Fruit fly (Drosophila melanogaster) whole organism, embryonic: ENCODE data around the gene Son.

Source experiments
- CG1024 ChIP-seq: fragments of 200-800 bp; sonication (Bioruptor generic); IDR thresholded peaks from 2 replicates; pipeline ENCODE4 v1.3.6; 2022; ENCODE audit warnings: missing biosample characterization, missing genetic modification characterization
- CG12299 ChIP-seq: fragments of 200-800 bp; sonication (Bioruptor generic); optimal IDR thresholded peaks from 2 replicates; lab custom pipeline; 2018; ENCODE audit warnings: missing biosample characterization, mild to moderate bottlenecking, missing genetic modification characterization
- CG12942 ChIP-seq: fragments of 200-800 bp; sonication (Bioruptor generic); optimal IDR thresholded peaks from 3 replicates; lab custom pipeline; 2016; ENCODE audit warnings: missing biosample characterization, missing genetic modification characterization
- CG13624 ChIP-seq: fragments of 200-800 bp; sonication (Bioruptor generic); optimal IDR thresholded peaks from 2 replicates; lab custom pipeline; 2016; ENCODE audit warnings: missing biosample characterization, missing genetic modification characterization
- CG14014 ChIP-seq: fragments of 200-800 bp; sonication (Bioruptor generic); IDR thresholded peaks from 2 replicates; pipeline ENCODE4 v1.3.6; 2022; ENCODE audit warnings: missing biosample characterization, missing genetic modification characterization
- CG15269 ChIP-seq: fragments of 200-800 bp; sonication (Bioruptor generic); optimal IDR thresholded peaks from 2 replicates; lab custom pipeline; 2018; ENCODE audit warnings: missing biosample characterization, mild to moderate bottlenecking, missing genetic modification characterization, moderate library complexity
- CG17568 ChIP-seq: fragments of 200-800 bp; sonication (Bioruptor generic); optimal IDR thresholded peaks from 2 replicates; lab custom pipeline; 2018; ENCODE audit warnings: missing biosample characterization, mild to moderate bottlenecking, missing genetic modification characterization, moderate library complexity
- CG18262 ChIP-seq: fragments of 200-800 bp; optimal IDR thresholded peaks from 3 replicates; lab custom pipeline; 2019; ENCODE audit warnings: missing biosample characterization, mild to moderate bottlenecking, missing genetic modification characterization, moderate library complexity
- CG18619 ChIP-seq: fragments of 200-800 bp; sonication (Bioruptor generic); optimal IDR thresholded peaks from 3 replicates; lab custom pipeline; 2017; ENCODE audit warnings: missing biosample characterization, mild to moderate bottlenecking, missing genetic modification characterization
- CG2120 ChIP-seq: fragments of 200-800 bp; sonication (Bioruptor generic); optimal IDR thresholded peaks from 3 replicates; lab custom pipeline; 2016; ENCODE audit warnings: missing biosample characterization, missing genetic modification characterization
- CG4328 ChIP-seq: fragments of 200-800 bp; sonication (Bioruptor generic); optimal IDR thresholded peaks from 3 replicates; lab custom pipeline; 2017; ENCODE audit warnings: missing biosample characterization, missing genetic modification reagents, missing genetic modification characterization
- CG4404 ChIP-seq: fragments of 200-800 bp; sonication (Bioruptor generic); IDR thresholded peaks from 2 replicates; pipeline ENCODE4 v1.3.6; 2022; ENCODE audit warnings: missing biosample characterization, missing genetic modification characterization
- CG4854 ChIP-seq: fragments of 200-800 bp; sonication (Bioruptor generic); optimal IDR thresholded peaks from 2 replicates; lab custom pipeline; 2016; ENCODE audit warnings: missing biosample characterization, missing genetic modification characterization, inconsistent platforms
- CG6791 ChIP-seq: fragments of 200-800 bp; sonication (Bioruptor generic); IDR thresholded peaks from 3 replicates; pipeline ENCODE4 v1.3.6; 2022; ENCODE audit warnings: missing biosample characterization, missing genetic modification characterization; ENCODE audit not compliant: partially characterized antibody
- CG8924 ChIP-seq: fragments of 200-800 bp; optimal IDR thresholded peaks from 3 replicates; lab custom pipeline; 2019; ENCODE audit warnings: missing biosample characterization, mild to moderate bottlenecking, missing genetic modification characterization, moderate library complexity
- CG9932 ChIP-seq: fragments of 200-800 bp; sonication (Bioruptor generic); IDR thresholded peaks from 2 replicates; pipeline ENCODE4 v1.3.6; 2022; ENCODE audit warnings: missing biosample characterization, missing genetic modification characterization
- Drgx ChIP-seq: fragments of 200-800 bp; sonication (Bioruptor generic); IDR thresholded peaks from 2 replicates; pipeline ENCODE4 v1.3.6; 2022; ENCODE audit warnings: missing biosample characterization, missing genetic modification characterization
- Fer3 ChIP-seq: fragments of 200-800 bp; sonication (Bioruptor generic); optimal IDR thresholded peaks from 2 replicates; lab custom pipeline; 2018; ENCODE audit warnings: missing biosample characterization, mild to moderate bottlenecking, missing genetic modification characterization, moderate library complexity
- Gug ChIP-seq: fragments of 200-800 bp; sonication (Bioruptor generic); IDR thresholded peaks from 4 replicates; pipeline ENCODE4 v1.3.6; 2022; ENCODE audit warnings: missing biosample characterization, missing genetic modification characterization
- Hey ChIP-seq: fragments of 200-800 bp; sonication (Bioruptor generic); optimal IDR thresholded peaks from 3 replicates; lab custom pipeline; 2018; ENCODE audit warnings: missing biosample characterization, mild to moderate bottlenecking, missing genetic modification characterization
- Myb ChIP-seq: fragments of 200-800 bp; sonication (Bioruptor generic); optimal IDR thresholded peaks from 2 replicates; lab custom pipeline; 2016; ENCODE audit warnings: missing biosample characterization, missing genetic modification characterization
- Nf-YA ChIP-seq: fragments of 200-800 bp; sonication (Bioruptor generic); IDR thresholded peaks from 2 replicates; pipeline ENCODE4 v1.3.6; 2022; ENCODE audit warnings: missing biosample characterization, missing genetic modification characterization
- PHDP ChIP-seq: fragments of 200-800 bp; sonication (Bioruptor generic); optimal IDR thresholded peaks from 3 replicates; lab custom pipeline; 2018; ENCODE audit warnings: missing biosample characterization, mild to moderate bottlenecking, missing genetic modification characterization, moderate library complexity
- Rfx ChIP-seq: fragments of 200-800 bp; sonication (Bioruptor generic); IDR thresholded peaks from 2 replicates; pipeline ENCODE4 v1.3.6; 2022; ENCODE audit warnings: missing biosample characterization, missing genetic modification characterization
- Sox102F ChIP-seq: fragments of 200-800 bp; sonication (Bioruptor generic); optimal IDR thresholded peaks from 2 replicates; lab custom pipeline; 2018; ENCODE audit warnings: missing biosample characterization, mild to moderate bottlenecking, missing genetic modification characterization, moderate library complexity
- Xbp1 ChIP-seq: fragments of 200-800 bp; sonication (Bioruptor generic); optimal IDR thresholded peaks from 3 replicates; lab custom pipeline; 2016; ENCODE audit warnings: missing biosample characterization, mild to moderate bottlenecking, missing genetic modification characterization
- az2 ChIP-seq: fragments of 200-800 bp; sonication (Bioruptor generic); optimal IDR thresholded peaks from 3 replicates; lab custom pipeline; 2016; ENCODE audit warnings: missing biosample characterization, missing genetic modification characterization
- bab2 ChIP-seq: fragments of 200-800 bp; sonication (Bioruptor generic); optimal IDR thresholded peaks from 2 replicates; lab custom pipeline; 2016; ENCODE audit warnings: missing biosample characterization, missing genetic modification characterization
- caup ChIP-seq: fragments of 200-800 bp; sonication (Bioruptor generic); optimal IDR thresholded peaks from 3 replicates; lab custom pipeline; 2017; ENCODE audit warnings: missing biosample characterization, mild to moderate bottlenecking, missing genetic modification characterization, moderate library complexity; ENCODE audit not compliant: severe bottlenecking
- chm ChIP-seq: fragments of 200-800 bp; sonication (Bioruptor generic); IDR thresholded peaks from 2 replicates; pipeline ENCODE4 v1.3.6; 2022; ENCODE audit warnings: missing biosample characterization, missing genetic modification characterization
- croc ChIP-seq: fragments of 200-800 bp; sonication (Bioruptor generic); conservative IDR thresholded peaks from 3 replicates; pipeline ENCODE4 v1.3.6; 2022; ENCODE audit warnings: missing biosample characterization, missing genetic modification characterization
- crp ChIP-seq, 2 experiments: fragments of 200-800 bp; sonication (Bioruptor generic); optimal IDR thresholded peaks; 2 replicates in 1 of 2; 3 replicates in 1 of 2; lab custom pipeline; 2017; ENCODE audit warnings: missing biosample characterization in 2 of 2, missing genetic modification characterization in 2 of 2, mild to moderate bottlenecking in 1 of 2, moderate library complexity in 1 of 2
- dm ChIP-seq: fragments of 200-800 bp; sonication (Bioruptor generic); optimal IDR thresholded peaks from 3 replicates; lab custom pipeline; 2016; ENCODE audit warnings: missing biosample characterization, missing genetic modification characterization
- dysf ChIP-seq: fragments of 200-800 bp; sonication (Bioruptor generic); IDR thresholded peaks from 3 replicates; pipeline ENCODE4 v1.3.6; 2022; ENCODE audit warnings: missing biosample characterization, missing genetic modification characterization
- fru ChIP-seq: fragments of >200 bp; optimal IDR thresholded peaks from 2 replicates; lab custom pipeline; 2017
- gce ChIP-seq: fragments of 200-800 bp; sonication (Bioruptor generic); IDR thresholded peaks from 3 replicates; pipeline ENCODE4 v1.3.6; 2022; ENCODE audit warnings: missing biosample characterization, missing genetic modification characterization
- gcm ChIP-seq: fragments of 200-800 bp; sonication (Bioruptor generic); optimal IDR thresholded peaks from 2 replicates; lab custom pipeline; 2019; ENCODE audit warnings: missing biosample characterization, mild to moderate bottlenecking, missing genetic modification characterization, moderate library complexity
- her ChIP-seq: fragments of 200-800 bp; sonication (Bioruptor generic); optimal IDR thresholded peaks from 2 replicates; lab custom pipeline; 2016; ENCODE audit warnings: missing biosample characterization, missing genetic modification characterization
- hkb ChIP-seq, 2 experiments: fragments of 200-800 bp in 1 of 2; fragments of >200 bp in 1 of 2; sonication (Bioruptor generic) in 1 of 2; IDR thresholded peaks in 1 of 2; optimal IDR thresholded peaks in 1 of 2; 2 replicates each; pipeline versions ENCODE4 v1.3.6 to Lab custom; 2017 to 2022; ENCODE audit warnings: missing biosample characterization in 1 of 2, missing genetic modification characterization in 1 of 2
- lab ChIP-seq: fragments of 200-800 bp; sonication (Bioruptor generic); optimal IDR thresholded peaks from 3 replicates; lab custom pipeline; 2017; ENCODE audit warnings: missing biosample characterization, missing genetic modification characterization, mild to moderate bottlenecking, moderate library complexity, missing genetic modification reagents
- mld ChIP-seq: fragments of 200-800 bp; sonication (Bioruptor generic); IDR thresholded peaks from 3 replicates; pipeline ENCODE4 v1.3.6; 2022; ENCODE audit warnings: missing biosample characterization, missing genetic modification characterization; ENCODE audit not compliant: partially characterized antibody
- nerfin-1 ChIP-seq: fragments of 200-800 bp; sonication (Bioruptor generic); optimal IDR thresholded peaks from 3 replicates; lab custom pipeline; 2019; ENCODE audit warnings: missing biosample characterization, mild to moderate bottlenecking, missing genetic modification characterization, moderate library complexity
- psq ChIP-seq: fragments of 200-800 bp; sonication (Bioruptor generic); optimal IDR thresholded peaks from 2 replicates; lab custom pipeline; 2017; ENCODE audit warnings: missing biosample characterization, missing genetic modification characterization
- row ChIP-seq: fragments of 200-800 bp; sonication (Bioruptor generic); IDR thresholded peaks from 3 replicates; pipeline ENCODE4 v1.3.6; 2022; ENCODE audit warnings: missing biosample characterization, missing genetic modification characterization
- sc ChIP-seq, 3 experiments: fragments of >200 bp in 2 of 3; fragments of 200-800 bp in 1 of 3; sonication (Bioruptor generic) in 1 of 3; optimal IDR thresholded peaks; 2 replicates in 2 of 3; 3 replicates in 1 of 3; lab custom pipeline; 2017; ENCODE audit warnings: mild to moderate bottlenecking in 1 of 3, missing biosample characterization in 1 of 3, missing genetic modification characterization in 1 of 3, missing genetic modification reagents in 1 of 3
- sna ChIP-seq: fragments of 200-800 bp; sonication (Bioruptor generic); IDR thresholded peaks from 2 replicates; pipeline ENCODE4 v1.3.6; 2022; ENCODE audit warnings: missing biosample characterization, missing genetic modification characterization; ENCODE audit not compliant: partially characterized antibody
- stwl ChIP-seq: fragments of 200-800 bp; sonication (Bioruptor generic); optimal IDR thresholded peaks from 3 replicates; lab custom pipeline; 2018; ENCODE audit warnings: missing biosample characterization, mild to moderate bottlenecking, missing genetic modification characterization, moderate library complexity
- tap ChIP-seq: fragments of 200-800 bp; optimal IDR thresholded peaks from 3 replicates; lab custom pipeline; 2019; ENCODE audit warnings: missing biosample characterization, mild to moderate bottlenecking, missing genetic modification characterization, moderate library complexity
- trh ChIP-seq: fragments of 200-800 bp; sonication (Bioruptor generic); optimal IDR thresholded peaks from 2 replicates; lab custom pipeline; 2016; ENCODE audit warnings: missing biosample characterization, missing genetic modification characterization
- zfh2 ChIP-seq: fragments of 200-800 bp; sonication (Bioruptor generic); optimal IDR thresholded peaks from 2 replicates; lab custom pipeline; 2016; ENCODE audit warnings: missing biosample characterization, missing genetic modification characterization

Son gene

dm6 chr3R:9581089-9581520 is 3.3 kb downstream of the Son start, which contains the start of gene CG8301 (continued):
- TF ChIP-seq Myb (GFP tag; lab: Kevin White, UChicago) (peak; percentile 3), Hey (tag; lab: Kevin White, UChicago) (no peak), Drgx (GFP tag; lab: Robert Waterston, UW) (peak; percentile 56), trh (no peak), Gug (no peak), tap (tag; lab: Kevin White, UChicago) (peak; percentile 15), crp (GFP tag; optimal IDR thresholded peaks at IDR 0.05; lab: Kevin White, UChicago) (peak in 1 of 2 experiments; percentile 75), CG14014 (peak; percentile 38; the same call in 1 of the 2 replicates), sc (optimal IDR thresholded peaks at IDR 0.05; lab: Kevin White, UChicago) (no peak), sc (GFP tag; optimal IDR thresholded peaks at IDR 0.05; lab: Kevin White, UChicago) (no peak), CG18619 (GFP tag; lab: Kevin White, UChicago) (no peak), bab2 (GFP tag; lab: Kevin White, UChicago) (no peak), CG9932 (GFP tag; lab: Robert Waterston, UW) (no peak), CG18262 (peak; percentile 16), sna (GFP tag; lab: Robert Waterston, UW) (no peak), stwl (tag; lab: Kevin White, UChicago) (no peak), CG12942 (GFP tag; lab: Kevin White, UChicago) (no peak), nerfin-1 (tag; lab: Kevin White, UChicago) (no peak), CG17568 (GFP tag; lab: Kevin White, UChicago) (no peak), Sox102F (GFP tag; lab: Kevin White, UChicago) (peak; percentile 50), CG15269 (peak; percentile 52), CG4854 (no peak), mld (GFP tag; lab: Robert Waterston, UW) (no peak), lab (GFP tag; lab: Kevin White, UChicago) (peak; percentile 68), gce (GFP tag; lab: Robert Waterston, UW) (no peak), Nf-YA (GFP tag; lab: Robert Waterston, UW) (no peak), gcm (GFP tag; lab: Kevin White, UChicago) (peak; percentile 8), CG8924 (tag; lab: Kevin White, UChicago) (peak; percentile 31), Fer3 (peak; percentile 30), fru (no peak), CG6791 (GFP tag; lab: Robert Waterston, UW) (no peak), az2 (GFP tag; lab: Kevin White, UChicago) (peak; percentile 5), psq (GFP tag; lab: Kevin White, UChicago) (no peak), Rfx (GFP tag; lab: Robert Waterston, UW) (peak; percentile 35; the same call in 1 of the 2 replicates), hkb (optimal IDR thresholded peaks at IDR 0.05; lab: Kevin White, UChicago) (no peak), hkb (GFP tag; IDR thresholded peaks at IDR 0.05; lab: Robert Waterston, UW) (peak; percentile 70), CG4328 (GFP tag; lab: Kevin White, UChicago) (no peak), CG2120 (peak; percentile 60), CG13624 (GFP tag; lab: Kevin White, UChicago) (no peak), caup (GFP tag; lab: Kevin White, UChicago) (peak; percentile 6), PHDP (tag; lab: Kevin White, UChicago) (peak; percentile 52), dm (no peak), CG1024 (GFP tag; lab: Robert Waterston, UW) (no peak), her (GFP tag; lab: Kevin White, UChicago) (no peak), CG12299 (tag; lab: Kevin White, UChicago) (peak; percentile 24), CG4404 (GFP tag; lab: Robert Waterston, UW) (no peak), zfh2 (GFP tag; lab: Kevin White, UChicago) (no peak), croc (no peak), row (GFP tag; lab: Robert Waterston, UW) (peak; percentile 68), dysf (peak; percentile 16; the same call in 1 of the 3 replicates), chm (GFP tag; lab: Robert Waterston, UW) (peak; percentile 52; the same call in 1 of the 2 replicates), Xbp1 (peak; percentile 38)
